Worm (Caenorhabditis elegans) whole organism, midembryonic: ENCODE measurements around the gene E04F6.15.

Experiments
- T22C8.4 ChIP-seq: fragments of 200-800 bp; sonication (Bioruptor generic); IDR thresholded peaks from 2 replicates; pipeline ENCODE4 v1.3.6; 2022; ENCODE audit warnings: missing genetic modification characterization, missing compliant biosample characterization
- cog-1 ChIP-seq: sonication (generic microtip); optimal IDR thresholded peaks from 2 replicates; lab custom pipeline; 2016; ENCODE audit warnings: missing genetic modification characterization, missing compliant biosample characterization
- flt-1 ChIP-seq: fragments of 200-800 bp; sonication (Bioruptor generic); IDR thresholded peaks from 2 replicates; pipeline ENCODE4 v1.3.6; 2022; ENCODE audit warnings: missing genetic modification characterization, missing compliant biosample characterization
- klf-2 ChIP-seq: fragments of 200-800 bp; sonication (Bioruptor generic); conservative IDR thresholded peaks from 2 replicates; pipeline ENCODE4 v1.3.6; 2022; ENCODE audit warnings: missing genetic modification reagents, missing genetic modification characterization, missing compliant biosample characterization
- med-1 ChIP-seq: sonication (generic microtip); optimal IDR thresholded peaks from 2 replicates; lab custom pipeline; 2017; ENCODE audit warnings: missing genetic modification characterization, mild to moderate bottlenecking, missing compliant biosample characterization, antibody characterized with exemption, missing genetic modification reagents; ENCODE audit not compliant: insufficient read depth
- ref-1 ChIP-seq: fragments of 200-800 bp; sonication (Bioruptor generic); conservative IDR thresholded peaks from 2 replicates; pipeline ENCODE4 v1.3.6; 2022; ENCODE audit warnings: missing genetic modification reagents, missing genetic modification characterization, missing compliant biosample characterization
- tab-1 ChIP-seq: fragments of 200-800 bp; sonication (Bioruptor generic); IDR thresholded peaks from 2 replicates; pipeline ENCODE4 v1.3.6; 2022; ENCODE audit warnings: missing genetic modification characterization, missing compliant biosample characterization
- ztf-23 ChIP-seq: fragments of 200-800 bp; sonication (Bioruptor generic); IDR thresholded peaks from 2 replicates; pipeline ENCODE4 v1.3.6; 2022; ENCODE audit warnings: missing genetic modification reagents, missing genetic modification characterization, missing compliant biosample characterization

DNA sequence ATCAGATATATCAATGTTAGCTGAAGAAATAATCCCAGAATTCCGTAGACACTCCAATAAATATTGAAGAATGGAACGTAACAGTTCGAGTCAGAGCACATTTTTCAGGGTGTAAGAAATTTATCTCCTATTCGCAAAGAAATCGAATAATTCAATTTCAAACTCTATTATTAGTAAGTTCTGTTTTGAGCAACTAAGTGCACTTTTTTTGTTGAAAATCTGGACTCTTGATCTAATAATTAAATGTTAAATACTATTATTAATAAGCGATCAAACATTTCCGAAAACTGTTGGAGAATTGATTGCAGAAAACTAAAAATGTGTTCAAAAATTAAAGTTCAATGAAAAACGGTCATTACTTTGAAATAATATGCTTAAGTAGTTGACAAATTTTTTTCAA is 7.0 kb downstream of the E04F6.15 start, which contains the start of gene srd-56:
- no peak for TF ChIP-seq tab-1 (GFP tag; lab: Robert Waterston, UW)
- TF ChIP-seq med-1 (GFP tag; lab: Kevin White, UChicago), result no peak
- TF ChIP-seq T22C8.4 (GFP tag; lab: Robert Waterston, UW), result no peak
- TF ChIP-seq cog-1, result no peak
- TF ChIP-seq ref-1, result no peak
- no peak for TF ChIP-seq klf-2 (GFP tag; lab: Robert Waterston, UW)
- no peak for TF ChIP-seq flt-1
- TF ChIP-seq ztf-23 (GFP tag; lab: Robert Waterston, UW), result no peak
